Fruit fly (Drosophila melanogaster) whole organism, embryonic: ENCODE results near the gene CG8191.

ENCODE experiments used
- B-H1 ChIP-seq: fragments of 200-800 bp; sonication (Bioruptor generic); IDR thresholded peaks from 3 replicates; pipeline ENCODE4 v1.3.6; 2022; ENCODE audit warnings: missing biosample characterization, missing genetic modification characterization
- CG10959 ChIP-seq: fragments of 200-800 bp; sonication (Bioruptor generic); IDR thresholded peaks from 2 replicates; pipeline ENCODE4 v1.3.6; 2022; ENCODE audit warnings: missing biosample characterization, missing genetic modification characterization
- CG11456 ChIP-seq: fragments of 200-800 bp; sonication (Bioruptor generic); IDR thresholded peaks from 3 replicates; pipeline ENCODE4 v1.3.6; 2022; ENCODE audit warnings: missing biosample characterization, missing genetic modification characterization
- CG12071 ChIP-seq: fragments of 200-800 bp; sonication (Bioruptor generic); optimal IDR thresholded peaks from 3 replicates; lab custom pipeline; 2018; ENCODE audit warnings: missing biosample characterization, mild to moderate bottlenecking, missing genetic modification characterization
- CG12942 ChIP-seq: fragments of 200-800 bp; sonication (Bioruptor generic); optimal IDR thresholded peaks from 3 replicates; lab custom pipeline; 2016; ENCODE audit warnings: missing biosample characterization, missing genetic modification characterization
- CG13296 ChIP-seq: fragments of 200-800 bp; sonication (Bioruptor generic); optimal IDR thresholded peaks from 3 replicates; lab custom pipeline; 2018; ENCODE audit warnings: missing biosample characterization, mild to moderate bottlenecking, missing genetic modification characterization
- CG13894 ChIP-seq: fragments of 200-800 bp; sonication (Bioruptor generic); optimal IDR thresholded peaks from 3 replicates; lab custom pipeline; 2018; ENCODE audit warnings: missing biosample characterization, mild to moderate bottlenecking, missing genetic modification characterization, moderate library complexity
- CG18599 ChIP-seq: fragments of 200-800 bp; sonication (Bioruptor generic); optimal IDR thresholded peaks from 3 replicates; lab custom pipeline; 2017; ENCODE audit warnings: missing biosample characterization, missing genetic modification characterization, mild to moderate bottlenecking, moderate library complexity, missing genetic modification reagents
- CG2875 ChIP-seq: fragments of 200-800 bp; sonication (Bioruptor generic); optimal IDR thresholded peaks from 2 replicates; lab custom pipeline; 2017; ENCODE audit warnings: missing biosample characterization, mild to moderate bottlenecking, missing genetic modification characterization, missing genetic modification reagents
- CG3726 ChIP-seq: fragments of 200-800 bp; sonication (Bioruptor generic); IDR thresholded peaks from 3 replicates; pipeline ENCODE4, ENCODE4 v1.3.6; 2022; ENCODE audit warnings: missing biosample characterization, missing genetic modification characterization
- CG4707 ChIP-seq: fragments of 200-800 bp; sonication (Bioruptor generic); optimal IDR thresholded peaks from 2 replicates; lab custom pipeline; 2018; ENCODE audit warnings: missing biosample characterization, mild to moderate bottlenecking, missing genetic modification characterization, moderate library complexity
- CG7357 ChIP-seq: fragments of 200-800 bp; sonication (Bioruptor generic); IDR thresholded peaks from 3 replicates; pipeline ENCODE4 v1.3.6; 2022; ENCODE audit warnings: missing biosample characterization, missing genetic modification characterization
- CG7556 ChIP-seq: fragments of 200-800 bp; sonication (Bioruptor generic); optimal IDR thresholded peaks from 2 replicates; lab custom pipeline; 2017; ENCODE audit warnings: missing biosample characterization, mild to moderate bottlenecking, missing genetic modification characterization
- CG7963 ChIP-seq: fragments of 200-800 bp; sonication (Bioruptor generic); IDR thresholded peaks from 3 replicates; pipeline ENCODE4 v1.3.6; 2022; ENCODE audit warnings: missing biosample characterization, missing genetic modification characterization; ENCODE audit not compliant: partially characterized antibody
- CG9215 ChIP-seq: fragments of 200-800 bp; sonication (Bioruptor generic); IDR thresholded peaks from 2 replicates; pipeline ENCODE4 v1.3.6; 2022; ENCODE audit warnings: missing biosample characterization, missing genetic modification characterization
- CG9609 ChIP-seq: fragments of 200-800 bp; sonication (Bioruptor generic); optimal IDR thresholded peaks from 3 replicates; lab custom pipeline; 2016; ENCODE audit warnings: missing biosample characterization, missing genetic modification characterization
- CHES-1-like ChIP-seq: fragments of 200-800 bp; sonication (Bioruptor generic); optimal IDR thresholded peaks from 2 replicates; lab custom pipeline; 2016; ENCODE audit warnings: missing biosample characterization, missing genetic modification characterization
- Dref ChIP-seq: fragments of 200-800 bp; sonication (Bioruptor generic); IDR thresholded peaks from 2 replicates; pipeline ENCODE4 v1.3.6; 2022; ENCODE audit warnings: missing biosample characterization, missing genetic modification characterization
- Gug ChIP-seq: fragments of 200-800 bp; sonication (Bioruptor generic); IDR thresholded peaks from 4 replicates; pipeline ENCODE4 v1.3.6; 2022; ENCODE audit warnings: missing biosample characterization, missing genetic modification characterization
- Hey ChIP-seq: fragments of 200-800 bp; sonication (Bioruptor generic); optimal IDR thresholded peaks from 3 replicates; lab custom pipeline; 2018; ENCODE audit warnings: missing biosample characterization, mild to moderate bottlenecking, missing genetic modification characterization
- Hr3 ChIP-seq: fragments of 200-800 bp; sonication (Bioruptor generic); optimal IDR thresholded peaks from 3 replicates; lab custom pipeline; 2016; ENCODE audit warnings: missing biosample characterization, missing genetic modification characterization
- Lim3 ChIP-seq: fragments of 200-800 bp; sonication (Bioruptor generic); IDR thresholded peaks from 2 replicates; pipeline ENCODE4 v1.3.6; 2022; ENCODE audit warnings: missing biosample characterization, missing genetic modification characterization
- NK7.1 ChIP-seq: fragments of 200-800 bp; sonication (Bioruptor generic); optimal IDR thresholded peaks from 3 replicates; lab custom pipeline; 2016; ENCODE audit warnings: missing biosample characterization, missing genetic modification characterization
- Nf-YA ChIP-seq: fragments of 200-800 bp; sonication (Bioruptor generic); IDR thresholded peaks from 2 replicates; pipeline ENCODE4 v1.3.6; 2022; ENCODE audit warnings: missing biosample characterization, missing genetic modification characterization
- Nf-YB ChIP-seq: fragments of 200-800 bp; sonication (Bioruptor generic); optimal IDR thresholded peaks from 3 replicates; lab custom pipeline; 2019; ENCODE audit warnings: missing biosample characterization, mild to moderate bottlenecking, missing genetic modification characterization, moderate library complexity
- Oli ChIP-seq: fragments of 200-800 bp; sonication (Bioruptor generic); optimal IDR thresholded peaks from 2 replicates; lab custom pipeline; 2018; ENCODE audit warnings: missing biosample characterization, mild to moderate bottlenecking, missing genetic modification characterization, moderate library complexity
- Ravus ChIP-seq: fragments of 200-800 bp; sonication (Bioruptor generic); IDR thresholded peaks from 2 replicates; pipeline ENCODE4 v1.3.6; 2022; ENCODE audit warnings: missing biosample characterization, missing genetic modification characterization
- Sry-β ChIP-seq: fragments of 200-800 bp; sonication (Bioruptor generic); optimal IDR thresholded peaks from 2 replicates; lab custom pipeline; 2018; ENCODE audit warnings: missing biosample characterization, mild to moderate bottlenecking, missing genetic modification characterization, moderate library complexity
- ara ChIP-seq: fragments of 200-800 bp; sonication (Bioruptor generic); IDR thresholded peaks from 2 replicates; pipeline ENCODE4 v1.3.6; 2022; ENCODE audit warnings: missing biosample characterization, missing genetic modification characterization
- bcd ChIP-seq: fragments of 200-800 bp; sonication (Bioruptor generic); optimal IDR thresholded peaks from 2 replicates; lab custom pipeline; 2017; ENCODE audit warnings: missing biosample characterization, mild to moderate bottlenecking, missing genetic modification characterization
- btn ChIP-seq: fragments of 200-800 bp; sonication (Bioruptor generic); optimal IDR thresholded peaks from 2 replicates; lab custom pipeline; 2016; ENCODE audit warnings: missing biosample characterization, missing genetic modification characterization
- cato ChIP-seq: fragments of 200-800 bp; sonication (Bioruptor generic); optimal IDR thresholded peaks from 2 replicates; lab custom pipeline; 2016; ENCODE audit warnings: missing biosample characterization, missing genetic modification characterization, borderline replicate concordance
- chinmo ChIP-seq: fragments of 200-800 bp; sonication (Bioruptor generic); IDR thresholded peaks from 4 replicates; pipeline ENCODE4 v1.3.6; 2022; ENCODE audit warnings: missing biosample characterization, missing genetic modification characterization; ENCODE audit not compliant: partially characterized antibody
- ci ChIP-seq: fragments of 200-800 bp; sonication (Bioruptor generic); IDR thresholded peaks from 3 replicates; pipeline ENCODE4 v1.3.6; 2022; ENCODE audit warnings: missing biosample characterization, missing genetic modification characterization
- ewg ChIP-seq: fragments of 200-800 bp; sonication (Bioruptor generic); optimal IDR thresholded peaks from 3 replicates; lab custom pipeline; 2017; ENCODE audit warnings: mild to moderate bottlenecking, missing biosample characterization, missing genetic modification reagents, missing genetic modification characterization
- ftz-f1 ChIP-seq: fragments of 200-800 bp; sonication (Bioruptor generic); optimal IDR thresholded peaks from 2 replicates; lab custom pipeline; 2016; ENCODE audit warnings: missing biosample characterization, missing genetic modification characterization
- gem ChIP-seq: fragments of 200-800 bp; sonication (Bioruptor generic); optimal IDR thresholded peaks from 2 replicates; lab custom pipeline; 2019; ENCODE audit warnings: missing biosample characterization, mild to moderate bottlenecking, missing genetic modification characterization, moderate library complexity
- hbn ChIP-seq: fragments of 200-800 bp; sonication (Bioruptor generic); IDR thresholded peaks from 2 replicates; pipeline ENCODE4 v1.3.6; 2022; ENCODE audit warnings: missing biosample characterization, missing genetic modification characterization; ENCODE audit not compliant: partially characterized antibody
- pan ChIP-seq, 4 experiments: fragments of >200 bp in 3 of 4; fragments of 200-800 bp in 1 of 4; sonication (Bioruptor generic) in 1 of 4; optimal IDR thresholded peaks in 3 of 4; IDR thresholded peaks in 1 of 4; 2 replicates each; pipeline versions ENCODE4 v1.3.6 to Lab custom; 2017 to 2022; ENCODE audit warnings: missing biosample characterization in 2 of 4, missing genetic modification characterization in 2 of 4, mixed read lengths in 1 of 4
- pita ChIP-seq: fragments of 200-800 bp; sonication (Bioruptor generic); optimal IDR thresholded peaks from 2 replicates; lab custom pipeline; 2017; ENCODE audit warnings: missing biosample characterization, mild to moderate bottlenecking, missing genetic modification characterization
- row ChIP-seq: fragments of 200-800 bp; sonication (Bioruptor generic); IDR thresholded peaks from 3 replicates; pipeline ENCODE4 v1.3.6; 2022; ENCODE audit warnings: missing biosample characterization, missing genetic modification characterization
- scrt ChIP-seq: fragments of 200-800 bp; sonication (Bioruptor generic); optimal IDR thresholded peaks from 2 replicates; lab custom pipeline; 2018; ENCODE audit warnings: missing biosample characterization, mild to moderate bottlenecking, missing genetic modification characterization, moderate library complexity
- slp2 ChIP-seq: fragments of 200-800 bp; sonication (Bioruptor generic); optimal IDR thresholded peaks from 2 replicates; lab custom pipeline; 2016; ENCODE audit warnings: missing biosample characterization, missing genetic modification characterization
- sob ChIP-seq: fragments of 200-800 bp; sonication (Bioruptor generic); IDR thresholded peaks from 2 replicates; pipeline ENCODE4 v1.3.6; 2022; ENCODE audit warnings: missing biosample characterization, missing genetic modification characterization
- sr ChIP-seq: fragments of 200-800 bp; sonication (Bioruptor generic); IDR thresholded peaks from 3 replicates; pipeline ENCODE4 v1.3.6; 2022; ENCODE audit warnings: missing biosample characterization, missing genetic modification characterization
- stc ChIP-seq: fragments of 200-800 bp; sonication (Bioruptor generic); IDR thresholded peaks from 2 replicates; pipeline ENCODE4 v1.3.6; 2022; ENCODE audit warnings: missing biosample characterization, missing genetic modification characterization
- sug ChIP-seq: fragments of 200-800 bp; optimal IDR thresholded peaks from 2 replicates; lab custom pipeline; 2019; ENCODE audit warnings: missing biosample characterization, mild to moderate bottlenecking, missing genetic modification characterization, moderate library complexity
- trem ChIP-seq: fragments of 200-800 bp; optimal IDR thresholded peaks from 3 replicates; lab custom pipeline; 2019; ENCODE audit warnings: missing biosample characterization, mild to moderate bottlenecking, missing genetic modification characterization, moderate library complexity
- vvl ChIP-seq: fragments of 200-800 bp; sonication (Bioruptor generic); IDR thresholded peaks from 2 replicates; pipeline ENCODE4 v1.3.6; 2022; ENCODE audit warnings: missing biosample characterization, missing genetic modification characterization
- zf30C ChIP-seq: fragments of 200-800 bp; sonication (Bioruptor generic); optimal IDR thresholded peaks from 3 replicates; lab custom pipeline; 2018; ENCODE audit warnings: missing biosample characterization, mild to moderate bottlenecking, missing genetic modification characterization

The CG8191 gene

DNA sequence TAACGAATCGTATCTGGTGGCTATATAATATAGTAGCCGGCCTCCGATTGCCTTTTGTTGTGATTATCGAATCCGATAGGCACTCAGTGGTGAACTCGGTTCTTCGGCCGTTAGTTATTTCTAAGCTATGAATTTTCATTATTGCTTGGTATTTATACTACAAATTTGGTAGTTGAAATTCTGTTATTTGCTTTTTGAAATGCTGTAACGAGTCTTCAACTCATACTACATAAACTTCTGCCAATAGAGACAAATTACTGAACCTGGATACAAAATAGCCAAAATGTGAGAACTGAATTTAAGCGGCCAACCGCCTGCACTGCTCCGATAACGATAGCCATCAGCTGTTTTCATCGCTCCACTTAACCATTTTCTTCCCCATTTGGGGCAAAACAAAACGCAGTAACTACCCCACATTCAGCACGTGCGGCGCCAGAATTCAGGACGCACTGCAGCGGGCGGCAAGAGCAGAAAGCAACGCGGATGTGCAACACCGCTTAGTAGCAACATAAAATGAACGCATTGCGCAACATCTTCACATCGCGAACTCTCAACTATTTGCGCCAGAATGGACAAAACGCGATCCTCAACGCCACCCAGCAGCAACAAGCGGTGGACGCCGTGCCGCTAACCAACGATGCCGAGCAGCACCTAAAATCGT is 7.0 kb downstream of the CG8191 start, which contains the start of the genes CG11679 and CG8206 (continued):
- TF ChIP-seq row (GFP tag; lab: Robert Waterston, UW) (peak; percentile 89), trem (tag; lab: Kevin White, UChicago) (peak; percentile 49), CG13894 (tag; lab: Kevin White, UChicago) (peak; percentile 6), ewg (peak; percentile 41), ara (GFP tag; lab: Robert Waterston, UW) (no peak), cato (GFP tag; lab: Kevin White, UChicago) (no peak), CG7357 (GFP tag; lab: Robert Waterston, UW) (no peak), Nf-YB (GFP tag; lab: Kevin White, UChicago) (no peak), sug (tag; lab: Kevin White, UChicago) (peak; percentile 71), Gug (GFP tag; lab: Robert Waterston, UW) (peak; percentile 26; the same call in 1 of the 4 replicates), CG18599 (no peak), CG4707 (GFP tag; lab: Kevin White, UChicago) (no peak), pita (GFP tag; lab: Kevin White, UChicago) (no peak), slp2 (GFP tag; lab: Kevin White, UChicago) (no peak), NK7.1 (GFP tag; lab: Kevin White, UChicago) (no peak), ci (GFP tag; lab: Robert Waterston, UW) (no peak), Hr3 (GFP tag; lab: Kevin White, UChicago) (peak; percentile 14), Sry-β (GFP tag; lab: Kevin White, UChicago) (peak; percentile 96), Dref (GFP tag; lab: Robert Waterston, UW) (peak; percentile 73), zf30C (no peak), scrt (peak; percentile 27), CG9215 (GFP tag; lab: Robert Waterston, UW) (peak; percentile 56), CG11456 (no peak), vvl (GFP tag; lab: Robert Waterston, UW) (no peak), CG3726 (GFP tag; lab: Robert Waterston, UW) (no peak), stc (GFP tag; lab: Robert Waterston, UW) (no peak), CG13296 (GFP tag; lab: Kevin White, UChicago) (peak; percentile 31), CG7556 (GFP tag; lab: Kevin White, UChicago) (no peak), CG7963 (GFP tag; lab: Robert Waterston, UW) (0 out of 3 replicates have a peak, but pooled peaks have one; percentile 19), B-H1 (no peak), gem (peak; percentile 53), chinmo (0 out of 4 replicates have a peak, but pooled peaks have one; percentile 44), sr (GFP tag; lab: Robert Waterston, UW) (no peak), btn (GFP tag; lab: Kevin White, UChicago) (no peak), CG12071 (GFP tag; lab: Kevin White, UChicago) (no peak), Lim3 (GFP tag; lab: Robert Waterston, UW) (no peak), sob (GFP tag; lab: Robert Waterston, UW) (peak; percentile 24; the same call in 1 of the 2 replicates), CG12942 (GFP tag; lab: Kevin White, UChicago) (peak; percentile 18), CHES-1-like (peak; percentile 54), hbn (no peak), CG9609 (GFP tag; lab: Kevin White, UChicago) (peak; percentile 37), ftz-f1 (GFP tag; lab: Kevin White, UChicago) (no peak), pan (optimal IDR thresholded peaks at IDR 0.05; lab: Kevin White, UChicago) (no peak), pan (GFP tag; optimal IDR thresholded peaks at IDR 0.05 in 1 of 2, IDR thresholded peaks at IDR 0.05 in 1 of 2) (no peak), Oli (tag; lab: Kevin White, UChicago) (no peak), Hey (tag; lab: Kevin White, UChicago) (no peak), CG10959 (GFP tag; lab: Robert Waterston, UW) (no peak), Ravus (GFP tag; lab: Robert Waterston, UW) (no peak), Nf-YA (no peak), bcd (GFP tag; lab: Kevin White, UChicago) (peak; percentile 33), CG2875 (GFP tag; lab: Kevin White, UChicago) (no peak)
